Fruit fly (Drosophila melanogaster) S2 (cell line): ENCODE measurements around the gene CG17549.

Source experiments
- CG8478 ChIP-seq: fragments of >200 bp; optimal IDR thresholded peaks from 2 replicates; lab custom pipeline; 2018
- CTCF ChIP-seq, 2 experiments: fragments of >200 bp; optimal IDR thresholded peaks; 2 replicates each; lab custom pipeline; 2018

The CG17549 gene

dm6 chr2L:19389749-19390148, at the start of gene CG17549:
TSS of gene CG17549 (minus strand) at chr2L:19390075.
- no peak for TF ChIP-seq CG8478
- TF ChIP-seq CTCF (optimal IDR thresholded peaks at IDR 0.05; lab: Kevin White, UChicago): no peak

dm6 chr2L:19438685-19439597, 49.1 kb upstream of the CG17549 start:
- TF ChIP-seq CG8478 (no peak), CTCF (optimal IDR thresholded peaks at IDR 0.05; lab: Kevin White, UChicago) (no peak)

- TF ChIP-seq CG8478 (no peak), CTCF (optimal IDR thresholded peaks at IDR 0.05; lab: Kevin White, UChicago) (no peak)
Observed at dm6 chr2L:19434260-19434659, 44.4 kb upstream of the CG17549 start.

dm6 chr2L:19433292-19433691, 43.4 kb upstream of the CG17549 start:
- no peak for TF ChIP-seq CG8478
- no peak for TF ChIP-seq CTCF (optimal IDR thresholded peaks at IDR 0.05; lab: Kevin White, UChicago)

dm6 chr2L:19432424-19433015, 42.6 kb upstream of the CG17549 start, which contains the start of gene Rab9:
TSS of gene Rab9 (plus strand) at chr2L:19432574.
- TF ChIP-seq CG8478 (no peak), CTCF (optimal IDR thresholded peaks at IDR 0.05; lab: Kevin White, UChicago) (no peak)

dm6 chr2L:19430343-19430742, 40.5 kb upstream of the CG17549 start, which contains the start of gene RtcB:
TSS of gene RtcB (plus strand) at chr2L:19430643.
- TF ChIP-seq CTCF (optimal IDR thresholded peaks at IDR 0.05; lab: Kevin White, UChicago): peak; percentile 30 to 37
- TF ChIP-seq CG8478: no peak

- TF ChIP-seq CG8478 (no peak), CTCF (optimal IDR thresholded peaks at IDR 0.05; lab: Kevin White, UChicago) (no peak)
Observed at dm6 chr2L:19429731-19430130, 39.9 kb upstream of the CG17549 start.

dm6 chr2L:19426330-19426781, 36.5 kb upstream of the CG17549 start, which contains the start of gene Pax:
TSS of gene Pax (minus strand) at chr2L:19426596.
- TF ChIP-seq CTCF (optimal IDR thresholded peaks at IDR 0.05; lab: Kevin White, UChicago): peak in 1 of 2 experiments; percentile 40
- no peak for TF ChIP-seq CG8478

dm6 chr2L:19425765-19426329, 36.0 kb upstream of the CG17549 start:
- TF ChIP-seq CTCF (optimal IDR thresholded peaks at IDR 0.05; lab: Kevin White, UChicago) (peak; percentile 90 to 98), CG8478 (no peak)

dm6 chr2L:19425105-19425504, 35.2 kb upstream of the CG17549 start:
- peak in 1 of 2 experiments; percentile 2 for TF ChIP-seq CTCF (optimal IDR thresholded peaks at IDR 0.05; lab: Kevin White, UChicago)
- no peak for TF ChIP-seq CG8478

- TF ChIP-seq CTCF (optimal IDR thresholded peaks at IDR 0.05; lab: Kevin White, UChicago) (no peak), CG8478 (no peak)
Observed at dm6 chr2L:19424307-19424902, 34.5 kb upstream of the CG17549 start.

dm6 chr2L:19423467-19424122, 33.7 kb upstream of the CG17549 start, which contains the start of the genes Alp12 and CG13085:
TSS of gene Alp12 (plus strand) at chr2L:19424050.
TSS of gene CG13085 (plus strand) at chr2L:19424050.
- TF ChIP-seq CG8478 (no peak), CTCF (optimal IDR thresholded peaks at IDR 0.05; lab: Kevin White, UChicago) (no peak)

- no peak for TF ChIP-seq CTCF (optimal IDR thresholded peaks at IDR 0.05; lab: Kevin White, UChicago)
- TF ChIP-seq CG8478: no peak
Observed at dm6 chr2L:19422642-19423041, 32.8 kb upstream of the CG17549 start.

- TF ChIP-seq CTCF (optimal IDR thresholded peaks at IDR 0.05; lab: Kevin White, UChicago) (no peak), CG8478 (no peak)
Observed at dm6 chr2L:19421573-19421972, 31.7 kb upstream of the CG17549 start.

- TF ChIP-seq CG8478 (no peak), CTCF (optimal IDR thresholded peaks at IDR 0.05; lab: Kevin White, UChicago) (no peak)
Observed at dm6 chr2L:19418872-19419271, 29.0 kb upstream of the CG17549 start, which contains the start of gene lectin-37Db. TSS of gene lectin-37Db (plus strand) at chr2L:19419075.
